Worm (Caenorhabditis elegans): Measurements from ENCODE around the gene chil-27.

chil-27 gene

ce11 chrII:9487337-9487950 is 9.8 kb downstream of the chil-27 start, which contains the start of gene T19H5.4 (continued):
- TF ChIP-seq F44E2.7 (GFP tag; IDR thresholded peaks at IDR 0.05) (no peak), nhr-28 (tag; optimal IDR thresholded peaks at IDR 0.05) (peak; percentile 78), set-16 (GFP tag; IDR thresholded peaks at IDR 0.05) (peak; percentile 68), mdl-1 (tag; optimal IDR thresholded peaks at IDR 0.05) (peak in 1 of 2 experiments; percentile 78), dve-1 (tag; optimal IDR thresholded peaks at IDR 0.05; ENCODE audit: insufficient read depth) (peak; percentile 79), hif-1 (tag; optimal IDR thresholded peaks at IDR 0.05) (peak in 1 of 2 experiments; percentile 64), lsy-2 (tag; optimal IDR thresholded peaks at IDR 0.05) (peak in 1 of 2 experiments; percentile 3), mep-1 (tag; optimal IDR thresholded peaks at IDR 0.05) (peak; percentile 67), lin-13 (GFP tag; optimal IDR thresholded peaks at IDR 0.05) (peak; percentile 16)

ce11 chrII:9489922-9490321 is 12.3 kb downstream of the chil-27 start:
- TF ChIP-seq snpc-1.2 (GFP tag; IDR thresholded peaks at IDR 0.05), result no peak
- TF ChIP-seq unc-62 (GFP tag; optimal IDR thresholded peaks at IDR 0.05 in 1 of 2), result peak in 1 of 2 experiments; percentile 98
- TF ChIP-seq unc-62 (tag; optimal IDR thresholded peaks at IDR 0.05), result no peak

- no peak for TF ChIP-seq mes-2 (tag; optimal IDR thresholded peaks at IDR 0.05; ENCODE audit: poor library complexity, severe bottlenecking)
- peak; percentile 84 for TF ChIP-seq nhr-28 (tag; optimal IDR thresholded peaks at IDR 0.05)
- TF ChIP-seq hlh-30 (tag; optimal IDR thresholded peaks at IDR 0.05; ENCODE audit: insufficient read depth), result peak; percentile 31
- no peak for TF ChIP-seq spr-3 (GFP tag; optimal IDR thresholded peaks at IDR 0.05)
- TF ChIP-seq nhr-77 (tag; optimal IDR thresholded peaks at IDR 0.05), result no peak
Observed at ce11 chrII:9490589-9490988, 12.9 kb downstream of the chil-27 start.

- TF ChIP-seq nhr-6 (tag; optimal IDR thresholded peaks at IDR 0.05) (peak; percentile 77), dmd-8 (GFP tag; IDR thresholded peaks at IDR 0.05) (0 out of 2 replicates have a peak, but pooled peaks have one; percentile 27), mes-2 (tag; optimal IDR thresholded peaks at IDR 0.05; ENCODE audit: poor library complexity, severe bottlenecking) (peak; percentile 5), ZK337.2 (GFP tag; IDR thresholded peaks at IDR 0.05) (no peak), daf-16 (GFP tag; optimal IDR thresholded peaks at IDR 0.05) (no peak), daf-16 (tag; optimal IDR thresholded peaks at IDR 0.05) (peak; percentile 11), nhr-237 (tag; optimal IDR thresholded peaks at IDR 0.05) (no peak), mdt-29 (GFP tag; IDR thresholded peaks at IDR 0.05) (no peak), set-16 (GFP tag; IDR thresholded peaks at IDR 0.05) (no peak), unc-62 (GFP tag; optimal IDR thresholded peaks at IDR 0.05 in 1 of 2) (peak in 1 of 2 experiments; percentile 72), unc-62 (tag; optimal IDR thresholded peaks at IDR 0.05) (no peak)
Observed at ce11 chrII:9491045-9491444, 13.4 kb downstream of the chil-27 start.

- no peak for TF ChIP-seq mdt-29 (GFP tag; IDR thresholded peaks at IDR 0.05)
- TF ChIP-seq nhr-41 (GFP tag; IDR thresholded peaks at IDR 0.05), result no peak
- TF ChIP-seq tra-1 (GFP tag; IDR thresholded peaks at IDR 0.05), result 0 out of 2 replicates have a peak, but pooled peaks have one; percentile 61
- TF ChIP-seq hlh-30 (tag; optimal IDR thresholded peaks at IDR 0.05; ENCODE audit: insufficient read depth), result peak; percentile 56
- TF ChIP-seq F26F4.8 (GFP tag; conservative IDR thresholded peaks at IDR 0.05), result no peak
- TF ChIP-seq nhr-28 (tag; optimal IDR thresholded peaks at IDR 0.05), result peak; percentile 31
- TF ChIP-seq aha-1 (tag), result peak; percentile 93
- TF ChIP-seq F37D6.2 (tag; optimal IDR thresholded peaks at IDR 0.05), result no peak
- TF ChIP-seq ceh-32 (tag; optimal IDR thresholded peaks at IDR 0.05; ENCODE audit: poor library complexity), result no peak
- peak; percentile 97 for TF ChIP-seq nhr-48 (tag; optimal IDR thresholded peaks at IDR 0.05)
- no peak for TF ChIP-seq Y75B8A.6 (GFP tag; IDR thresholded peaks at IDR 0.05)
- peak; percentile 30 for TF ChIP-seq hlh-11 (tag; optimal IDR thresholded peaks at IDR 0.05)
- peak in 1 of 2 experiments; percentile 25 for TF ChIP-seq mdl-1 (tag; optimal IDR thresholded peaks at IDR 0.05)
- TF ChIP-seq Y5F2A.4 (GFP tag; optimal IDR thresholded peaks at IDR 0.05), result no peak
- peak in 1 of 2 experiments; percentile 59 for TF ChIP-seq unc-62 (GFP tag; optimal IDR thresholded peaks at IDR 0.05 in 1 of 2)
- no peak for TF ChIP-seq unc-62 (tag; optimal IDR thresholded peaks at IDR 0.05)
- no peak for TF ChIP-seq snpc-1.2 (GFP tag; IDR thresholded peaks at IDR 0.05)
- no peak for TF ChIP-seq ceh-28 (tag; optimal IDR thresholded peaks at IDR 0.05)
- TF ChIP-seq nhr-25 (tag; optimal IDR thresholded peaks at IDR 0.05; ENCODE audit: borderline replicate concordance, insufficient read depth), result no peak
- TF ChIP-seq nhr-6 (tag; optimal IDR thresholded peaks at IDR 0.05), result no peak
- TF ChIP-seq daf-16 (GFP tag; optimal IDR thresholded peaks at IDR 0.05), result no peak
- TF ChIP-seq daf-16 (tag; optimal IDR thresholded peaks at IDR 0.05), result no peak
- peak; percentile 5 for TF ChIP-seq gei-8 (GFP tag; optimal IDR thresholded peaks at IDR 0.05)
- no peak for TF ChIP-seq lin-29 (GFP tag; IDR thresholded peaks at IDR 0.05)
- peak; percentile 46 for TF ChIP-seq dmd-6 (GFP tag; IDR thresholded peaks at IDR 0.05)
Observed at ce11 chrII:9493242-9494058, 15.8 kb downstream of the chil-27 start.
